Fruit fly (Drosophila melanogaster): ENCODE results near the gene TotE.
A peak's percentile ranks its signal among the peaks of the same experiment; 100 is the strongest.

TotE gene

dm6 chr2L:19897027-19897426 is 16.3 kb downstream of the TotE start (continued):
- TF ChIP-seq vnd (GFP tag; IDR thresholded peaks at IDR 0.05; ENCODE audit: partially characterized antibody) (no peak), bbx (GFP tag; IDR thresholded peaks at IDR 0.05; ENCODE audit: partially characterized antibody) (no peak), Vsx1 (GFP tag; optimal IDR thresholded peaks at IDR 0.05) (no peak), hth (optimal IDR thresholded peaks at IDR 0.05) (no peak), klu (GFP tag; IDR thresholded peaks at IDR 0.05) (no peak), CG10462 (GFP tag; optimal IDR thresholded peaks at IDR 0.05) (no peak), HmgD (GFP tag; optimal IDR thresholded peaks at IDR 0.05) (no peak), HLH54F (GFP tag; optimal IDR thresholded peaks at IDR 0.05) (no peak), tna (GFP tag; IDR thresholded peaks at IDR 0.05; ENCODE audit: partially characterized antibody) (no peak), prd (optimal IDR thresholded peaks at IDR 0.05) (no peak), prd (GFP tag; IDR thresholded peaks at IDR 0.05) (no peak)

DNA sequence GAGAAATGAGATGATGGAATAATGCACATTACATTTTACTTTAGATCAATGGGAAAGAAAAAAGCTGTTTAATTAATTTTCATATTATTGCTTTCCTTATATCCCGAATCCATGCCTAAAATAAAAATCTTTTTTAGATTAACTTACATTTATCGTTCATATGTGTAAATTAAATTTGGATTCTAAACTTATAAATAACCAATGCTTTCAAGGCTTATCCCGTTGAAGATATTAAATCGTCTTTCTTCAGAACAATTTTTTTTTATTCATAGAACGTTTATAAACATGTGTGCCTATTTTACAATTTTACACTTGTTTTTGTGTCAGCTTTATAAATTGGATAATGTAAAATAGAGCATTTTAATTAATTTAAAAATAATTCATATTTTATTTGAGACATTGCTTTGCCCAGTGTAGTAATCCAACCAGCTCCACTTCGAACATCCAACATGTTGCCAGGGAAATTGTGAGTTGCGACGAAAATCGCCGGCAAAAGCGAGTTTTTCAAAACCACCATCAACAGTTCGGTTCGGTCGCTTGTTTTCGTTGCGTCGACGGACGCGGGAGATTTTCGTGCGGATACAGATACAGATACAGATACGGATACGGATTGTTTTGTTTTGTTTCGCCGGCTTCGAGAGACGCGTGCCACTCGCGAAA is 17.7 kb downstream of the TotE start:
- TF ChIP-seq CG12236 (GFP tag; optimal IDR thresholded peaks at IDR 0.05) (no peak), CG10565 (GFP tag; optimal IDR thresholded peaks at IDR 0.05) (no peak), ATbp (GFP tag; optimal IDR thresholded peaks at IDR 0.05) (peak; percentile 70), schlank (tag; optimal IDR thresholded peaks at IDR 0.05) (no peak), aop (GFP tag; IDR thresholded peaks at IDR 0.05) (no peak), Hsf (GFP tag; optimal IDR thresholded peaks at IDR 0.05) (peak; percentile 58), Antp (GFP tag; optimal IDR thresholded peaks at IDR 0.05) (no peak), CG42726 (GFP tag; IDR thresholded peaks at IDR 0.05; ENCODE audit: partially characterized antibody) (no peak), tx (GFP tag; optimal IDR thresholded peaks at IDR 0.05) (no peak), zf30C (GFP tag; optimal IDR thresholded peaks at IDR 0.05) (peak; percentile 79), h (optimal IDR thresholded peaks at IDR 0.05) (no peak), CrebB (tag; optimal IDR thresholded peaks at IDR 0.05) (peak; percentile 4), fd64A (GFP tag; optimal IDR thresholded peaks at IDR 0.05) (no peak), CG7928 (GFP tag; optimal IDR thresholded peaks at IDR 0.05) (no peak), HmgD (GFP tag; optimal IDR thresholded peaks at IDR 0.05) (no peak), Dbx (GFP tag; IDR thresholded peaks at IDR 0.05) (no peak), insv (GFP tag; optimal IDR thresholded peaks at IDR 0.05) (no peak), usp (GFP tag; optimal IDR thresholded peaks at IDR 0.05) (no peak), dmrt11E (tag; optimal IDR thresholded peaks at IDR 0.05) (peak; percentile 89), eyg (GFP tag; optimal IDR thresholded peaks at IDR 0.05) (no peak), CG12219 (GFP tag; optimal IDR thresholded peaks at IDR 0.05) (peak; percentile 46), hbn (GFP tag; IDR thresholded peaks at IDR 0.05; ENCODE audit: partially characterized antibody) (no peak), CG6813 (GFP tag; optimal IDR thresholded peaks at IDR 0.05) (peak; percentile 54), bsh (GFP tag; optimal IDR thresholded peaks at IDR 0.05) (peak; percentile 79 to 83), gsb (GFP tag; IDR thresholded peaks at IDR 0.05) (no peak), CG34422 (GFP tag; IDR thresholded peaks at IDR 0.05) (no peak; the same call in 2 of the 3 replicates), H2.0 (GFP tag; IDR thresholded peaks at IDR 0.05) (no peak), phol (tag; optimal IDR thresholded peaks at IDR 0.05) (peak; percentile 86), ac (GFP tag; optimal IDR thresholded peaks at IDR 0.05) (no peak), sob (GFP tag; IDR thresholded peaks at IDR 0.05) (0 out of 2 replicates have a peak, but pooled peaks have one; percentile 22), hb (GFP tag; IDR thresholded peaks at IDR 0.05; ENCODE audit: partially characterized antibody) (no peak), CG9932 (GFP tag; IDR thresholded peaks at IDR 0.05) (no peak), CG1529 (GFP tag; optimal IDR thresholded peaks at IDR 0.05) (peak; percentile 59), onecut (GFP tag; IDR thresholded peaks at IDR 0.05) (peak; percentile 45; the same call in 1 of the 2 replicates), ci (GFP tag; IDR thresholded peaks at IDR 0.05) (peak; percentile 72), CG15514 (GFP tag; optimal IDR thresholded peaks at IDR 0.05) (peak; percentile 46), CG17186 (GFP tag; optimal IDR thresholded peaks at IDR 0.05) (no peak), CG13424 (tag; optimal IDR thresholded peaks at IDR 0.05) (peak; percentile 79), gcm (GFP tag; optimal IDR thresholded peaks at IDR 0.05) (peak; percentile 81), ranshi (GFP tag; IDR thresholded peaks at IDR 0.05) (no peak; the same call in 1 of the 2 replicates)

All from whole organism, embryonic.